Worm (Caenorhabditis elegans) whole organism, L4 larva: Measurements from ENCODE around the gene mrps-23.

Source experiments
- ama-1 ChIP-seq: fragments of 150-350 bp; optimal IDR thresholded peaks from 2 replicates; lab custom pipeline; 2014; ENCODE audit warnings: inconsistent platforms, mixed read lengths
- dve-1 ChIP-seq: sonication (generic microtip); optimal IDR thresholded peaks from 2 replicates; lab custom pipeline; 2017; ENCODE audit warnings: antibody characterized with exemption, mild to moderate bottlenecking, missing genetic modification characterization, missing compliant biosample characterization; ENCODE audit not compliant: insufficient read depth
- jun-1 ChIP-seq: fragments of 150-350 bp; optimal IDR thresholded peaks from 2 replicates; lab custom pipeline; 2014; ENCODE audit warnings: missing biosample characterization, missing genetic modification reagents, missing genetic modification characterization
- madf-5 ChIP-seq, 2 experiments: fragments of 200-800 bp; sonication (Bioruptor generic); IDR thresholded peaks; 2 replicates each; pipeline ENCODE4 v1.3.6; 2022; ENCODE audit warnings: missing compliant biosample characterization in 2 of 2, missing genetic modification characterization in 2 of 2
- mdt-29 ChIP-seq: fragments of 200-800 bp; sonication (Bioruptor generic); IDR thresholded peaks from 2 replicates; pipeline ENCODE4 v1.3.6; 2022; ENCODE audit warnings: missing genetic modification reagents, missing genetic modification characterization, missing compliant biosample characterization
- rbr-2 ChIP-seq: sonication (generic microtip); optimal IDR thresholded peaks from 2 replicates; lab custom pipeline; 2016; ENCODE audit warnings: missing genotype, missing genetic modification characterization, missing compliant biosample characterization
- unc-130 ChIP-seq: sonication (generic microtip); optimal IDR thresholded peaks from 2 replicates; lab custom pipeline; 2016; ENCODE audit warnings: missing genetic modification reagents, missing genetic modification characterization, missing compliant biosample characterization

DNA sequence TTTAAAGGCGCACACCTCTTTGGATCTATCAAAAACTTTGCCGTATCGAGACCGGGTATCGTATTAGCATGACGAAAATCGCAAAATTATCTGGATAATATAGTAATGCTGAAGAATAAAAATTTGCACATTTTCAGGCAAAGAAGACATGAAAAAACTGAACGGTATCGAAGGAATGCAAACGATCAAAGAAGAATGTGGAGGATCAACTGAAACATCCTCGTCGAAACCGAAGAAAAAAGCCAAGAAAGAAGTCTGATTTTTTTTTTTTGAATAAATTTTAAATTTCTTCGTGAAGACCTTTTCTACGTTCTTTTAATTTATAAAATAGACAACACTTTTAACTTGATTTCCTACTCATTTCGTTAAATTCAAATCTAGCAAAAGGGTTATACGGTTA is 21.3 kb upstream of the mrps-23 start, which contains the start of gene ZK1098.12:
- no peak for TF ChIP-seq dve-1 (tag; lab: Kevin White, UChicago)
- no peak for TF ChIP-seq unc-130 (GFP tag; lab: Kevin White, UChicago)
- no peak for TF ChIP-seq madf-5 (GFP tag; IDR thresholded peaks at IDR 0.05; lab: Robert Waterston, UW)
- TF ChIP-seq ama-1 (lab: Kevin White, UChicago) = no peak
- TF ChIP-seq jun-1 (tag; lab: Kevin White, UChicago) = no peak
- no peak for TF ChIP-seq rbr-2 (tag; lab: Kevin White, UChicago)
- no peak for TF ChIP-seq mdt-29 (GFP tag; lab: Robert Waterston, UW)
